Fruit fly (Drosophila melanogaster): Measurements from ENCODE around the gene FRG1.

DNA sequence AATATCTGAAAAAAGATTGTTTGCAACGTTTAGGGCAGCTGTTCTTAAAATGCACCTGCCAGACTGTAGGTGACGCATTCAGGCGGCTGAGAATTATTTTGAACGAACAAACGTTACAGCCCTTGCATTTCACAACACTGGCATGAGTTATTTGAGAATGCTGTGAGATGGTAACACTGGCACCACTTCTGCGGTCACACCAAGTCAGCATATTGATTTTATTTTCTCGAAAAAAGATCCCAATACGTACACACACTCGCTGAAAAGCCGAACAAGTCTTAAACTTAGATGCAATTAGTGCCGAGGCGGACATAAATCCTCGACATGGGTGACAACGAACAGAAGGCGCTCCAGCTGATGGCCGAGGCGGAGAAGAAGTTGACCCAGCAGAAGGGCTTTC, 16.7 kb upstream of the FRG1 start, which contains the start of gene alphaSnap:
- TF ChIP-seq EcR (GFP tag; optimal IDR thresholded peaks at IDR 0.05), result no peak
- no peak for TF ChIP-seq pan (optimal IDR thresholded peaks at IDR 0.05)
- TF ChIP-seq psq (optimal IDR thresholded peaks at IDR 0.05), result no peak
- TF ChIP-seq CG8478 (optimal IDR thresholded peaks at IDR 0.05), result no peak

Measured in whole organism.